Worm (Caenorhabditis elegans) whole organism, L4 larva: ENCODE measurements around the gene B0034.2.

ENCODE experiments used
- F10B5.3 ChIP-seq: sonication (generic microtip); optimal IDR thresholded peaks from 2 replicates; lab custom pipeline; 2016; ENCODE audit warnings: mild to moderate bottlenecking, missing genetic modification characterization, missing compliant biosample characterization
- F26F4.8 ChIP-seq: fragments of 200-800 bp; sonication (Bioruptor generic); conservative IDR thresholded peaks from 2 replicates; pipeline ENCODE4 v1.3.6; 2022; ENCODE audit warnings: missing genetic modification characterization, missing compliant biosample characterization
- F44E2.7 ChIP-seq: fragments of 200-800 bp; sonication (Bioruptor generic); IDR thresholded peaks from 2 replicates; pipeline ENCODE4 v2.1.2; 2022; ENCODE audit warnings: missing genetic modification characterization, missing compliant biosample characterization
- T20F7.1 ChIP-seq: fragments of 200-800 bp; sonication (Bioruptor generic); optimal IDR thresholded peaks from 2 replicates; lab custom pipeline; 2018; ENCODE audit warnings: mild to moderate bottlenecking, missing genetic modification characterization, missing compliant biosample characterization
- Y48G9A.11 ChIP-seq: fragments of 200-800 bp; sonication (Bioruptor generic); IDR thresholded peaks from 2 replicates; pipeline ENCODE4 v1.3.6; 2022; ENCODE audit warnings: missing genetic modification reagents, missing genetic modification characterization, missing compliant biosample characterization
- ZK337.2 ChIP-seq: fragments of 200-800 bp; sonication (Bioruptor generic); IDR thresholded peaks from 2 replicates; pipeline ENCODE4 v1.3.6; 2022; ENCODE audit warnings: missing genetic modification reagents, missing genetic modification characterization, missing compliant biosample characterization
- aha-1 ChIP-seq: fragments of 150-350 bp; peaks from one replicate; lab custom pipeline; 2014; ENCODE audit warnings: missing biosample characterization, missing genetic modification characterization
- attf-4 ChIP-seq: sonication (generic microtip); optimal IDR thresholded peaks from 3 replicates; lab custom pipeline; 2017; ENCODE audit warnings: missing biosample characterization, missing genetic modification characterization
- ceh-32 ChIP-seq: sonication (generic microtip); optimal IDR thresholded peaks from 2 replicates; lab custom pipeline; 2016; ENCODE audit warnings: mild to moderate bottlenecking, missing genetic modification characterization, missing compliant biosample characterization; ENCODE audit not compliant: poor library complexity
- ceh-62 ChIP-seq: sonication (generic microtip); optimal IDR thresholded peaks from 2 replicates; lab custom pipeline; 2017; ENCODE audit warnings: missing biosample characterization, missing genetic modification characterization
- ctbp-1 ChIP-seq: fragments of 200-800 bp; sonication (Bioruptor generic); IDR thresholded peaks from 2 replicates; pipeline ENCODE4 v1.3.6; 2022; ENCODE audit warnings: missing genetic modification reagents, missing genetic modification characterization, missing compliant biosample characterization
- daf-12 ChIP-seq: fragments of 150-350 bp; optimal IDR thresholded peaks from 2 replicates; lab custom pipeline; 2014; ENCODE audit warnings: missing biosample characterization, missing genetic modification reagents, missing genetic modification characterization
- daf-19 ChIP-seq: fragments of 200-800 bp; sonication (Bioruptor generic); conservative IDR thresholded peaks from 2 replicates; pipeline ENCODE4 v1.3.6; 2022; ENCODE audit warnings: missing genetic modification characterization, missing compliant biosample characterization
- dmd-9 ChIP-seq: fragments of 200-800 bp; sonication (Bioruptor generic); IDR thresholded peaks from 2 replicates; pipeline ENCODE4 v1.3.6; 2022; ENCODE audit warnings: missing genetic modification reagents, missing genetic modification characterization, missing compliant biosample characterization
- dve-1 ChIP-seq: sonication (generic microtip); optimal IDR thresholded peaks from 2 replicates; lab custom pipeline; 2017; ENCODE audit warnings: antibody characterized with exemption, mild to moderate bottlenecking, missing genetic modification characterization, missing compliant biosample characterization; ENCODE audit not compliant: insufficient read depth
- fkh-10 ChIP-seq: fragments of 150-350 bp; optimal IDR thresholded peaks from 2 replicates; lab custom pipeline; 2014; ENCODE audit warnings: missing biosample characterization, missing genetic modification reagents, missing genetic modification characterization
- fos-1 ChIP-seq: fragments of 150-350 bp; optimal IDR thresholded peaks from 2 replicates; lab custom pipeline; 2014; ENCODE audit warnings: missing biosample characterization, missing genetic modification characterization
- hif-1 ChIP-seq, 2 experiments: sonication (generic microtip); optimal IDR thresholded peaks; 2 replicates each; lab custom pipeline; 2016 to 2017; ENCODE audit warnings: missing compliant biosample characterization in 2 of 2, missing genetic modification characterization in 2 of 2, missing genetic modification reagents in 2 of 2, missing genotype in 2 of 2, mild to moderate bottlenecking in 1 of 2
- hlh-11 ChIP-seq: fragments of 200-800 bp; sonication (Bioruptor generic); optimal IDR thresholded peaks from 2 replicates; lab custom pipeline; 2018; ENCODE audit warnings: mild to moderate bottlenecking, missing genetic modification characterization, missing compliant biosample characterization
- hlh-30 ChIP-seq: sonication (generic microtip); optimal IDR thresholded peaks from 2 replicates; lab custom pipeline; 2017; ENCODE audit warnings: antibody characterized with exemption, mild to moderate bottlenecking, missing genetic modification characterization, missing compliant biosample characterization; ENCODE audit not compliant: insufficient read depth
- lin-1 ChIP-seq: fragments of 200-800 bp; sonication (Bioruptor generic); IDR thresholded peaks from 2 replicates; pipeline ENCODE4 v1.3.6; 2022; ENCODE audit warnings: missing genetic modification reagents, missing genetic modification characterization, missing compliant biosample characterization
- lin-13 ChIP-seq: fragments of 150-350 bp; optimal IDR thresholded peaks from 2 replicates; lab custom pipeline; 2014; ENCODE audit warnings: missing biosample characterization, missing genetic modification reagents, missing genetic modification characterization
- lin-29 ChIP-seq: fragments of 200-800 bp; sonication (Bioruptor generic); IDR thresholded peaks from 2 replicates; pipeline ENCODE4 v1.3.6; 2022; ENCODE audit warnings: missing genetic modification reagents, missing genetic modification characterization, missing compliant biosample characterization
- lin-39 ChIP-seq: fragments of 150-350 bp; optimal IDR thresholded peaks from 2 replicates; lab custom pipeline; 2014; ENCODE audit warnings: missing biosample characterization, missing genetic modification reagents, missing genetic modification characterization
- lsy-2 ChIP-seq, 2 experiments: fragments of 150-350 bp in 1 of 2; sonication (generic microtip) in 1 of 2; optimal IDR thresholded peaks; 2 replicates each; lab custom pipeline; 2014 to 2017; ENCODE audit warnings: missing biosample characterization in 2 of 2, missing genetic modification characterization in 2 of 2
- madf-5 ChIP-seq, 2 experiments: fragments of 200-800 bp; sonication (Bioruptor generic); IDR thresholded peaks; 2 replicates each; pipeline ENCODE4 v1.3.6; 2022; ENCODE audit warnings: missing compliant biosample characterization in 2 of 2, missing genetic modification characterization in 2 of 2
- mep-1 ChIP-seq: fragments of 150-350 bp; sonication (generic microtip); optimal IDR thresholded peaks from 3 replicates; lab custom pipeline; 2014; ENCODE audit warnings: missing biosample characterization, missing genetic modification characterization
- nhr-111 ChIP-seq: fragments of 200-800 bp; sonication (Bioruptor generic); optimal IDR thresholded peaks from 2 replicates; lab custom pipeline; 2018; ENCODE audit warnings: mild to moderate bottlenecking, missing genetic modification characterization, missing compliant biosample characterization
- nhr-237 ChIP-seq: sonication (generic microtip); optimal IDR thresholded peaks from 2 replicates; lab custom pipeline; 2017; ENCODE audit warnings: missing biosample characterization, missing genetic modification characterization
- nhr-28 ChIP-seq: fragments of 150-350 bp; optimal IDR thresholded peaks from 2 replicates; lab custom pipeline; 2014; ENCODE audit warnings: missing biosample characterization, missing genetic modification characterization
- nhr-48 ChIP-seq: sonication (generic microtip); optimal IDR thresholded peaks from 2 replicates; lab custom pipeline; 2016; ENCODE audit warnings: mild to moderate bottlenecking, missing genetic modification characterization, missing compliant biosample characterization
- nhr-6 ChIP-seq: fragments of 150-350 bp; optimal IDR thresholded peaks from 2 replicates; lab custom pipeline; 2014; ENCODE audit warnings: missing biosample characterization, missing genetic modification characterization
- pqm-1 ChIP-seq: sonication (generic microtip); optimal IDR thresholded peaks from 2 replicates; lab custom pipeline; 2017; ENCODE audit warnings: missing biosample characterization, missing genetic modification characterization
- rbr-2 ChIP-seq: sonication (generic microtip); optimal IDR thresholded peaks from 2 replicates; lab custom pipeline; 2016; ENCODE audit warnings: missing genotype, missing genetic modification characterization, missing compliant biosample characterization
- set-16 ChIP-seq: fragments of 200-800 bp; sonication (Bioruptor generic); IDR thresholded peaks from 2 replicates; pipeline ENCODE4 v1.3.6; 2022; ENCODE audit warnings: missing genetic modification reagents, missing genetic modification characterization, missing compliant biosample characterization
- snpc-1.2 ChIP-seq: fragments of 200-800 bp; sonication (Bioruptor generic); IDR thresholded peaks from 2 replicates; pipeline ENCODE4 v1.3.6; 2022; ENCODE audit warnings: missing genetic modification reagents, missing genetic modification characterization, missing compliant biosample characterization
- snpc-4 ChIP-seq: fragments of 150-350 bp; optimal IDR thresholded peaks from 2 replicates; lab custom pipeline; 2014; ENCODE audit warnings: missing biosample characterization, missing genetic modification characterization
- spr-3 ChIP-seq: fragments of 200-800 bp; sonication (Bioruptor generic); optimal IDR thresholded peaks from 2 replicates; lab custom pipeline; 2018; ENCODE audit warnings: mild to moderate bottlenecking, missing genetic modification characterization, missing compliant biosample characterization
- unc-130 ChIP-seq: sonication (generic microtip); optimal IDR thresholded peaks from 2 replicates; lab custom pipeline; 2016; ENCODE audit warnings: missing genetic modification reagents, missing genetic modification characterization, missing compliant biosample characterization
- unc-62 ChIP-seq, 3 experiments: fragments of 150-350 bp in 1 of 3; sonication (generic microtip); optimal IDR thresholded peaks in 2 of 3; peaks in 1 of 3; 1 replicate in 1 of 3; 2 replicates in 2 of 3; lab custom pipeline; 2014 to 2017; ENCODE audit warnings: missing biosample characterization in 3 of 3, missing genetic modification characterization in 3 of 3, missing genetic modification reagents in 3 of 3, missing genotype in 1 of 3
- zfp-3 ChIP-seq: fragments of 200-800 bp; sonication (Bioruptor generic); conservative IDR thresholded peaks from 2 replicates; pipeline ENCODE4 v1.3.6; 2022; ENCODE audit warnings: missing genetic modification reagents, missing genetic modification characterization, missing compliant biosample characterization
- zip-2 ChIP-seq: fragments of 150-350 bp; optimal IDR thresholded peaks from 2 replicates; lab custom pipeline; 2014; ENCODE audit warnings: missing biosample characterization, missing genetic modification characterization
- ztf-11 ChIP-seq: fragments of 150-350 bp; optimal IDR thresholded peaks from 2 replicates; lab custom pipeline; 2014; ENCODE audit warnings: missing biosample characterization, missing genetic modification characterization

Gene B0034.2

DNA sequence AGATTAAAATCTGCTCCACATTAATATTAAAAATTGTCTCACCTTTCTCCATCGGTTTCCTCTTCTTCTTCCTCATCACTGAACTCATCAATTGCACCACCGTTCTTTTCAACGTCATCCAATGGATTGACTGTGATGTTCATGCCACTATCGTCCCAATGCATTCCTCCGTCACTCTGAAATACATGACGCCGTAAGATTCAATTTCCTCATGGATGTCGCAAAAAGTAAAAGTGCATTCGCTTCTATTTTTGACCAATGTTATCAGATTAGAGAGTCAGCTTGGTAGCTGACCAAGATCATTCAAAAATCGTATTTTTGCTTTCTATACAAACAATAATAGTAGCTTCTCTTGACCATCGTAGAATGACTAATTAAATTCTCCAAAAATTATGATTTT, 2.3 kb upstream of the B0034.2 start:
- TF ChIP-seq fos-1 (no peak), aha-1 (tag; lab: Kevin White, UChicago) (peak; percentile 37), ZK337.2 (GFP tag; lab: Robert Waterston, UW) (no peak), ctbp-1 (GFP tag; lab: Robert Waterston, UW) (0 out of 2 replicates have a peak, but pooled peaks have one; percentile 42), pqm-1 (tag; lab: Kevin White, UChicago) (no peak), nhr-28 (tag; lab: Kevin White, UChicago) (no peak)

DNA sequence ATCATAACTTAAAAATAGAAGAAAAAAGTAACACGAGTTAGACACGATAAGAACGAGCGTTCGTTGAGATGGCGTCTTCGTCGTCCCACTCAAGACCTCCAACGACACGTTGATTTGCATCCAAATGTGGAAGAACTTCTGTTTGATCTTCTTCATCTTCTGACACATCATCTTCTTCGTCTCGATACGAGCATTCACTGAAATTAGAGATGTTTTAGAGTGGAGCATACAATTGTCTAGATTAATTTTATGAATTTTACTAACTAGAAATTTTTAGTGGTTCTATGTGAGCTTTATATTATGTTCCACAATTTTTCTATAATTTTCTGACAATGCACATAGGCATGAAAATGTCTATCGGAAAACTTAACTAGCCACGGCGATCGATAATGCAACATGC, 1.6 kb upstream of the B0034.2 start:
- TF ChIP-seq zip-2 (tag; lab: Kevin White, UChicago) (no peak), aha-1 (tag; lab: Kevin White, UChicago) (peak; percentile 63)

ce11 chrII:5942593-5942992, 1.6 kb downstream of the B0034.2 start, which contains the start of gene F28B12.1:
TSS of gene F28B12.1 (plus strand) at chrII:5942927.
- no peak for TF ChIP-seq daf-12 (tag; lab: Kevin White, UChicago)
- TF ChIP-seq F26F4.8 (GFP tag; lab: Robert Waterston, UW) = no peak
- peak; percentile 78 for TF ChIP-seq hlh-30
- TF ChIP-seq mep-1 = peak; percentile 14
- no peak for TF ChIP-seq set-16 (GFP tag; lab: Robert Waterston, UW)
- TF ChIP-seq dve-1 = peak; percentile 28
- TF ChIP-seq lsy-2 (tag; optimal IDR thresholded peaks at IDR 0.05; lab: Kevin White, UChicago) = peak in 1 of 2 experiments; percentile 35
- TF ChIP-seq hlh-11 (tag; lab: Kevin White, UChicago) = no peak
- no peak for TF ChIP-seq ceh-32 (tag; lab: Kevin White, UChicago)
- TF ChIP-seq fkh-10 (GFP tag; lab: Kevin White, UChicago) = peak; percentile 16
- no peak for TF ChIP-seq attf-4 (tag; lab: Kevin White, UChicago)
- peak; percentile 10 for TF ChIP-seq rbr-2 (tag; lab: Kevin White, UChicago)

DNA sequence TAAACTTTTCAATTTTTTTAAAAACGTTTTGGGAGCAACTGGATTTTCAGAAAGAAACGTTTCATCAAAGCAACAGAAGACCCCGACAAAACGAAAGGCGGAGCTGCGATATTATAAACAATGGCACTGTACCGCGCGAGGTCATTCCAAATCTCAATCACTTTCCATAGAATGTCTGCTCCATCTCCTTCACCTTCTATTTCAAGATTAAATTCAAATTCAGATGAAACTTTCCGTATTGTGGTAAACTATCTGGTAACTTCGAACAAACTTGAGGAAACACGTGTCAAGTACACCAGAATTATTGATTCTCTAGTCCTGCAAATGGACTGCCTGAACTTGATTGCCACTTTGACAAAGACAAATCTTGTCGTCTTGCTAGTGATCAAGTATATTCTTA, 3.4 kb downstream of the B0034.2 start, which contains the start of gene F28B12.6:
F28B12.6 (plus strand) TSS at position 49 of the 400 bp plus-strand sequence.
- TF ChIP-seq dve-1 = no peak
- TF ChIP-seq zfp-3 (GFP tag; lab: Robert Waterston, UW) = 0 out of 2 replicates have a peak, but pooled peaks have one; percentile 17
- no peak for TF ChIP-seq ceh-62 (tag; lab: Kevin White, UChicago)
- TF ChIP-seq madf-5 (GFP tag; IDR thresholded peaks at IDR 0.05; lab: Robert Waterston, UW) = 0 out of 4 replicates have a peak, but pooled peaks of 1 of the 2 experiments have one; percentile 20
- TF ChIP-seq attf-4 (tag; lab: Kevin White, UChicago) = no peak
- TF ChIP-seq F44E2.7 (GFP tag; lab: Robert Waterston, UW) = no peak
- TF ChIP-seq lin-39 = no peak
- no peak for TF ChIP-seq daf-19 (GFP tag; lab: Robert Waterston, UW)
- no peak for TF ChIP-seq nhr-237 (tag; lab: Kevin White, UChicago)
- no peak for TF ChIP-seq unc-62 (GFP tag; optimal IDR thresholded peaks at IDR 0.05 in 1 of 2; lab: Kevin White, UChicago)
- TF ChIP-seq unc-62 (tag; optimal IDR thresholded peaks at IDR 0.05; lab: Kevin White, UChicago) = no peak
- TF ChIP-seq fos-1 = no peak
- TF ChIP-seq hif-1 (tag; optimal IDR thresholded peaks at IDR 0.05; lab: Kevin White, UChicago) = peak in 1 of 2 experiments; percentile 9
- no peak for TF ChIP-seq lin-13 (GFP tag; lab: Kevin White, UChicago)
- no peak for TF ChIP-seq nhr-111

DNA sequence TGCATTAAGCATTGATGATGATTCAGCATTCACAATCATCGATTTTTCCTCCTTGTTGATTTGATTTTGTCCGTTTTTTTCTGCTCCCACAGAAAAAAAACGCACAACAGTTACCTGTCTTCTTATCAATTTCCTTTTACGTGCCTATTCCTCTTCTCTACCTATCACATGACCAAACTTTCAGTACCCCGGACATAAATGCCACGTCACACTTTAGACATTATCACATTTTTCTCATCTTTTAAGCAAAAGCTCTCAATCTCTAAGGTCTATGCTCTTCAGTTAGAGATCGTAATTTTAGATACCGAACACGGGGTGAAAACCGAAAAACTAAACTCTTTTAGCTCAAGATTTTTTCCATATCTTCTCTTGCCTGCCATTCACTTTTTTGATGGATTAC, 8.2 kb downstream of the B0034.2 start:
- no peak for TF ChIP-seq dmd-9 (GFP tag; lab: Robert Waterston, UW)
- no peak for TF ChIP-seq spr-3 (GFP tag; lab: Kevin White, UChicago)
- no peak for TF ChIP-seq snpc-4
- TF ChIP-seq lin-13 (GFP tag; lab: Kevin White, UChicago) = no peak
- TF ChIP-seq snpc-1.2 (GFP tag; lab: Robert Waterston, UW) = no peak
- no peak for TF ChIP-seq lin-29 (GFP tag; lab: Robert Waterston, UW)
- TF ChIP-seq lin-1 (GFP tag; lab: Robert Waterston, UW) = no peak
- no peak for TF ChIP-seq unc-130 (GFP tag; lab: Kevin White, UChicago)
- no peak for TF ChIP-seq madf-5 (GFP tag; IDR thresholded peaks at IDR 0.05; lab: Robert Waterston, UW)
- TF ChIP-seq T20F7.1 (GFP tag; lab: Kevin White, UChicago) = peak; percentile 31
- TF ChIP-seq pqm-1 (tag; lab: Kevin White, UChicago) = peak; percentile 71
- no peak for TF ChIP-seq Y48G9A.11 (GFP tag; lab: Robert Waterston, UW)
- no peak for TF ChIP-seq F10B5.3 (tag; lab: Kevin White, UChicago)
- no peak for TF ChIP-seq ctbp-1 (GFP tag; lab: Robert Waterston, UW)
- no peak for TF ChIP-seq ztf-11 (tag; lab: Kevin White, UChicago)
- no peak for TF ChIP-seq nhr-111
- TF ChIP-seq fkh-10 (GFP tag; lab: Kevin White, UChicago) = no peak
- peak; percentile 13 for TF ChIP-seq nhr-48
- TF ChIP-seq attf-4 (tag; lab: Kevin White, UChicago) = no peak
- TF ChIP-seq nhr-6 = no peak
- no peak for TF ChIP-seq nhr-237 (tag; lab: Kevin White, UChicago)
